Worm (Caenorhabditis elegans) whole organism, mixed stage, embryonic: ENCODE data around the gene efn-4.

Source experiments
- M03D4.4 ChIP-seq: sonication (generic microtip); optimal IDR thresholded peaks from 2 replicates; lab custom pipeline; 2017; ENCODE audit warnings: mild to moderate bottlenecking, missing genetic modification characterization, missing compliant biosample characterization
- ceh-43 ChIP-seq: fragments of 200-800 bp; sonication (Bioruptor generic); optimal IDR thresholded peaks from 2 replicates; lab custom pipeline; 2018; ENCODE audit warnings: mild to moderate bottlenecking, missing genetic modification characterization, moderate library complexity, missing compliant biosample characterization
- lin-13 ChIP-seq: fragments of 150-350 bp; optimal IDR thresholded peaks from 2 replicates; lab custom pipeline; 2014; ENCODE audit warnings: missing biosample characterization, missing genetic modification characterization
- nhr-28 ChIP-seq: fragments of 150-350 bp; optimal IDR thresholded peaks from 2 replicates; lab custom pipeline; 2014; ENCODE audit warnings: missing biosample characterization, missing genetic modification characterization
- pha-4 ChIP-seq: fragments of 150-350 bp; optimal IDR thresholded peaks from 2 replicates; lab custom pipeline; 2018; ENCODE audit warnings: missing biosample characterization, missing genetic modification reagents, missing genetic modification characterization

- TF ChIP-seq pha-4 (tag; lab: Kevin White, UChicago) (no peak), nhr-28 (no peak), M03D4.4 (tag; lab: Kevin White, UChicago) (no peak), lin-13 (tag; lab: Kevin White, UChicago) (no peak), ceh-43 (no peak)
Measured at ce11 chrIV:564000-564399, 5.0 kb downstream of the efn-4 start.
